Worm (Caenorhabditis elegans) whole organism, L2 larva: ENCODE data around the gene ins-2.

Source experiments
- F13H6.1 ChIP-seq: sonication (generic microtip); optimal IDR thresholded peaks from 2 replicates; lab custom pipeline; 2016; ENCODE audit warnings: missing genetic modification characterization, missing compliant biosample characterization
- lsy-2 ChIP-seq, 2 experiments: fragments of 150-350 bp in 1 of 2; sonication (generic microtip) in 1 of 2; optimal IDR thresholded peaks; 2 replicates each; lab custom pipeline; 2014 to 2017; ENCODE audit warnings: missing biosample characterization in 2 of 2, missing genetic modification characterization in 2 of 2
- nhr-77 ChIP-seq: fragments of 150-350 bp; optimal IDR thresholded peaks from 2 replicates; lab custom pipeline; 2014; ENCODE audit warnings: missing biosample characterization, missing genetic modification characterization
- unc-39 ChIP-seq: fragments of 150-350 bp; optimal IDR thresholded peaks from 2 replicates; lab custom pipeline; 2014; ENCODE audit warnings: missing biosample characterization, missing genetic modification characterization
- unc-55 ChIP-seq: fragments of 150-350 bp; sonication (generic microtip); optimal IDR thresholded peaks from 3 replicates; lab custom pipeline; 2014; ENCODE audit warnings: missing biosample characterization, missing genetic modification reagents, missing genetic modification characterization

DNA sequence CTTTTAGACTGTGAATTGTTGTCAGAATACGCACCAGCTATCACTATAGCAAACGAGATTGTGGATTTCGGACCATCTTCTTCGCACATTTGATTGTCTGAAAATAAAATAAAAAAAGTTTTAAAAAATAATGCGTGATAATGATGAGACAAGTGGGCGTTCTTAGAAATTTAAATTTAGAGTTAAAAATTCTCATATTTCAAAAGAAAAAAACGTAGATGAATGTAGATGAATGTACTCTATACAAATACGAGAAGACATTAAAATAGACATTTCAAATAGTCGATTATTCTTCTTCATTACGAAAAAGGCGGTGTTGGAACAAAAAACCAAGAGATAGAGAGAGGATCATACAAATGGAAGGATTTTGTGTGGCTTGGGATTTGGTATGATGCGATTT lies 13.4 kb upstream of the ins-2 start, which contains the start of gene B0034.5:
- TF ChIP-seq lsy-2 (tag; optimal IDR thresholded peaks at IDR 0.05; lab: Kevin White, UChicago) (no peak), unc-55 (GFP tag; lab: Kevin White, UChicago) (no peak), F13H6.1 (tag; lab: Kevin White, UChicago) (no peak), nhr-77 (tag; lab: Kevin White, UChicago) (no peak), unc-39 (tag; lab: Kevin White, UChicago) (no peak)
